Fruit fly (Drosophila melanogaster) whole organism: ENCODE results near the gene CG4968.

Source experiments
- CG8478 ChIP-seq: fragments of >200 bp; optimal IDR thresholded peaks from 2 replicates; lab custom pipeline; 2018; ENCODE audit warnings: inconsistent platforms
- Dll ChIP-seq: fragments of >200 bp; optimal IDR thresholded peaks from 2 replicates; lab custom pipeline; 2017
- EcR ChIP-seq, 2 experiments: fragments of >200 bp; optimal IDR thresholded peaks; 2 replicates each; lab custom pipeline; 2017; ENCODE audit warnings: missing biosample characterization in 2 of 2, missing genetic modification characterization in 2 of 2, missing genetic modification reagents in 2 of 2
- pan ChIP-seq: fragments of >200 bp; optimal IDR thresholded peaks from 2 replicates; lab custom pipeline; 2017
- psq ChIP-seq: fragments of >200 bp; optimal IDR thresholded peaks from 2 replicates; lab custom pipeline; 2017
- usp ChIP-seq: fragments of >200 bp; optimal IDR thresholded peaks from 2 replicates; lab custom pipeline; 2017; ENCODE audit warnings: missing biosample characterization, missing genetic modification characterization, mixed read lengths

CG4968 gene

dm6 chr2L:10301918-10302317, 4.8 kb upstream of the CG4968 start, which contains the start of gene CG13138:
Gene CG13138, minus strand, starts transcription at chr2L:10302018.
- no peak for TF ChIP-seq pan (lab: Kevin White, UChicago)
- TF ChIP-seq Dll (lab: Kevin White, UChicago): no peak

DNA sequence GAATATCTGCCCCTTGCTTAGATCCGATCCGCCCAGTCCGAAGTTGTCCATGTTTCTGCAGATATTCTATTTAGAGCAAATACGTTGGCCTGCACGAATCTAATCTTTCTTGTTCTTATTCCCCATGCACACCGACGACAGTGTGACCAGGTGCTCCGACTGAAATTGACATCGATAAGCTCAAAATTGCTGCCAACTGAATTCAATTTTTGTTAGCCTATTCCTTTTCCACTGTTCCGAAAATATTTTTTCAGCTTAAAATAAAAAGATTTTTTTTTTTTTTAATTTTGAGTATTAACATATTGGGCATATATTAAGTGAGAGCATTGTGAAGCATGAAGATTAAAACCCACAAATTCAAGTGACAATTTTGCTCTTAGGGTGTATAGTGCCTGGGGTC, 2.9 kb upstream of the CG4968 start, which contains the start of gene nmd:
Gene nmd (minus strand): TSS at position 162 of the 400 bp plus-strand sequence.
- no peak for TF ChIP-seq usp (GFP tag; lab: Kevin White, UChicago)
- no peak for TF ChIP-seq pan (lab: Kevin White, UChicago)
- TF ChIP-seq psq (lab: Kevin White, UChicago): no peak
- TF ChIP-seq Dll (lab: Kevin White, UChicago): no peak
- TF ChIP-seq CG8478 (lab: Kevin White, UChicago): no peak
- no peak for TF ChIP-seq EcR (GFP tag; optimal IDR thresholded peaks at IDR 0.05; lab: Kevin White, UChicago)

DNA sequence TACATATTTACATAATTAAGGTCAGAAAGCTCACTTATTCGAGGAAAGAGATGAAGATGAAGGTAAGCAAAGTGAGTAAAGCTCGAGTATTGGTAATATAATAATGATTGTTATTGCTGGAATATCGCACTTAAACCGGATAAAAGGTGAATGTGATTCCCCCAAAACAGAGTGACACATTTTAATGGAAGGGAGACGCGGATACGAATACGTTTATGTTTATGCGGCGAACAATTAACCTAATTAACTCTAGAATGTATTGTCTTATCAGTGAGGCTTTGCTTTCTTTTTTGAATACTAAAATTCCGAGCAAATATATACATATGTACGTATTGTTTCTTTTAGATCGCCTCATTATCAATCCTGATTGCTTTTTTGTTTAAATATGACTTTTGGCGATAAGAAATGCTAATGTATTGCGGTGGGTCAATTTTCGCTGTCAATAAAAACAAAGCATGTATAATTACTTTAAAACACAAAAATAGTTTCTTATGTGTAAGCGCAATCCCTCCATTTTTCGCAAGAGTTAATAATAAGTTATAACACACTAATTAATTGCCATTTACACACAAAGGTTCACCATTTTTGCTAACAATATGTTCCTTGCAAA, 1.1 kb upstream of the CG4968 start:
- TF ChIP-seq CG8478 (lab: Kevin White, UChicago): no peak
- no peak for TF ChIP-seq psq (lab: Kevin White, UChicago)
- TF ChIP-seq pan (lab: Kevin White, UChicago): no peak
- no peak for TF ChIP-seq Dll (lab: Kevin White, UChicago)
- no peak for TF ChIP-seq usp (GFP tag; lab: Kevin White, UChicago)
- no peak for TF ChIP-seq EcR (GFP tag; optimal IDR thresholded peaks at IDR 0.05; lab: Kevin White, UChicago)

dm6 chr2L:10310614-10311382, 4.1 kb downstream of the CG4968 start, which contains the start of gene Cdk5alpha:
Gene Cdk5alpha, minus strand, starts transcription at chr2L:10310956.
- no peak for TF ChIP-seq psq (lab: Kevin White, UChicago)
- no peak for TF ChIP-seq pan (lab: Kevin White, UChicago)
- TF ChIP-seq EcR (GFP tag; optimal IDR thresholded peaks at IDR 0.05; lab: Kevin White, UChicago): no peak
- no peak for TF ChIP-seq usp (GFP tag; lab: Kevin White, UChicago)
- TF ChIP-seq Dll (lab: Kevin White, UChicago): no peak
- TF ChIP-seq CG8478 (lab: Kevin White, UChicago): no peak

DNA sequence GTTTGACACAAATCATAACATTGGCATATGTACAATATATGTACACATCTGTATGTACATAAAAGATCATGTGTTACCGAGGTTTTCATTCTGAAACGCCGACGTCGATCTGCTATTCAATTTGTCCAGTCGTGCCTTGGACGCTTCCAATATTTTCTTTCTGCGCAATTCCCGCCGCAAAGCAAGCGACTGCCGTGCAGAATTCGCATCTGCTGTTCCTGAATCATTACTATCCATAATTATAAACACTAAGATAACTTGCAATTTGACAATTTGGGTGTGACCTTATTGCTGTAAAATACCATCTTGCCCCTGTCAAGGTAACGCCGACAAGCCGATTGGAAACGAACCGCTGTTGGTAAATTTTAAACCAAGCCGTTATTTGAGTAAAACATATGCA, 5.1 kb downstream of the CG4968 start:
- TF ChIP-seq usp (GFP tag; lab: Kevin White, UChicago): no peak
- no peak for TF ChIP-seq Dll (lab: Kevin White, UChicago)
- no peak for TF ChIP-seq CG8478 (lab: Kevin White, UChicago)

DNA sequence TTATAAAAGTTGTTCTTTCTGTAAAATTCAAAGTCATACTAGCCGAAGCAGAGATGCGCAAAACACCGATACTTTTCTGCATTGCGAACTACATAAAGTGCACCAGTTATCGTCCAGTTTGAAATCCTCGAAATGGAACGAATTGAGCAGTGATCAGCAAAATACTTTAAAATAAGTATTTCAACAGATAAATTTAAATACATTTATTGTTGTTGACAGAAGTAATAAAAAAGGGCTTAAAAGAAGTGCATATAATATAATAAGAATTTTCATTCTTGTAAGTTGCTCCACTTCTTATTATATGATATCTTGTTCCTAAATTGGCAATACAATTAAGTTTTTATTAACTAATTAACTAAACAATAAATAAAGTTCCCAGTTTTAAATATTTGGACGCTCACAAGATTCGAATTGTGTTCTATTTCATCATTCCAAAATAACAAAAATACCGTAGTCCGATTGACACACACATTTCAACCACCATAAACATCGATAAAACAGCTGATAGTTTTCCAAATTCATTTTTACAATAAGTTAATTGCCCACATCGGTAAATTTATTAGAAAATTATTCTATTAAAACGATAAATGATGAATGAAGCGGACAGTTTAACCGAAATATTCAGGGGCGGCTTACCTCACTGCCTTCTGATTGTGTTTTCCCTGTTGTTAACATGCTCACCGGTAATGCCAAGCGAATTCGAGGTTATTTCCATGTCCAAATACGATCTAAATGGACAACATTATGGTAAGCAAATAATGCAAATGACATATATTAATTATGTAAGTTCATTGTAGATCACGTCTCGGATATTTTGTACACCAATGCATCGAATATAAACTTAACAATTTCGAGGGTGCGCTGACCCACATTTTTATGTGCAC, 7.8 kb downstream of the CG4968 start, which contains the start of the genes Usp14 and CG4972:
Gene Usp14 (minus strand): TSS at position 70 of the 884 bp plus-strand sequence.
Gene CG4972 (plus strand): TSS at position 466 of the 884 bp plus-strand sequence.
- TF ChIP-seq EcR (GFP tag; optimal IDR thresholded peaks at IDR 0.05; lab: Kevin White, UChicago) (no peak), psq (lab: Kevin White, UChicago) (no peak), usp (GFP tag; lab: Kevin White, UChicago) (no peak), CG8478 (lab: Kevin White, UChicago) (no peak), pan (lab: Kevin White, UChicago) (no peak), Dll (lab: Kevin White, UChicago) (no peak)

DNA sequence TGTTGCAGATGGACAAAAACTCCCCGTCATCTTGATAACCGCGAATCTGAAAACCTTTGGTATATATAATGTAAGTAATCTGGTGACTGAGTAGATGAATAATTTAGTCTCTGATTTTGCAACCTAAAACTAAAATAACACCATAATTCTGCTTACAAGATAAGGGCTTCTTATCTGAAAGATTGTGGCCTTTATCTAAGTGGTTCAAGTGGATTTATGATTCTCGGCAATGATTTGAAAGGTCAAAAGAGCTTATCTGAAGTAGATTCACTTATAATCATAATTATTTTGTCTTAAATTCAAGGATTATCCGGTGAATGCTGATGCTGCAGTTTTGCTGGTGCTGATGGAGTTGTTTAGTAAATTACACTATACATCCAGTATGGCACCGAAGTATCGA, 9.2 kb downstream of the CG4968 start:
- no peak for TF ChIP-seq CG8478 (lab: Kevin White, UChicago)
- TF ChIP-seq Dll (lab: Kevin White, UChicago): no peak
- TF ChIP-seq usp (GFP tag; lab: Kevin White, UChicago): no peak
- no peak for TF ChIP-seq psq (lab: Kevin White, UChicago)
- no peak for TF ChIP-seq EcR (GFP tag; optimal IDR thresholded peaks at IDR 0.05; lab: Kevin White, UChicago)
- no peak for TF ChIP-seq pan (lab: Kevin White, UChicago)

DNA sequence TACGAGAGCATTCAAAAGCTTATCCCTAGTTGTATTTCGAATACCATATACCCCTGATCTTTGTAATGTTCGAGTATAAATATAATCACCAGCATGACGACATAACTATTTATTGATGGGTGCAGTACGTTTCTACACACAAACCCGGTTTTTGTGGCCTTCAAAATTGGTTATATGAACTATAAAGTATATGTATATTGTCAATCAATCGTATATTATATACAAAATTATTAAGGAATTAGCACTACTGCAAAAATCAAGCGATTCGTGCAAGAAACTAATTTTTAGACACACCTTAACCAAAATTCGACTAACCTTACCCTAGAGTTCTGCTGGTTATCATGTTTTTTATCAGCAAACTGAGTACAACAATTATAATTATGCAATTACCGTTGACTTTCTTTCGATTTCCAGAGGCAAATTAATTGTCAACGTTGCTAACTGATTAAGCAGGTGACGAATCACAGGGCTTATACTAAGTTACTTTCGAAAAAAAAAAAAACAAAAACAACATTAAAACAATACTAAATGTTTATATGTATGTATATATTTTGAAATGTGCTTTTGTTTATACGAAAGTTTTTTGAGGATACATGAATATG, 13.6 kb downstream of the CG4968 start:
- no peak for TF ChIP-seq Dll (lab: Kevin White, UChicago)
- no peak for TF ChIP-seq psq (lab: Kevin White, UChicago)
- no peak for TF ChIP-seq pan (lab: Kevin White, UChicago)
- no peak for TF ChIP-seq EcR (GFP tag; optimal IDR thresholded peaks at IDR 0.05; lab: Kevin White, UChicago)
- no peak for TF ChIP-seq CG8478 (lab: Kevin White, UChicago)
- TF ChIP-seq usp (GFP tag; lab: Kevin White, UChicago): no peak

DNA sequence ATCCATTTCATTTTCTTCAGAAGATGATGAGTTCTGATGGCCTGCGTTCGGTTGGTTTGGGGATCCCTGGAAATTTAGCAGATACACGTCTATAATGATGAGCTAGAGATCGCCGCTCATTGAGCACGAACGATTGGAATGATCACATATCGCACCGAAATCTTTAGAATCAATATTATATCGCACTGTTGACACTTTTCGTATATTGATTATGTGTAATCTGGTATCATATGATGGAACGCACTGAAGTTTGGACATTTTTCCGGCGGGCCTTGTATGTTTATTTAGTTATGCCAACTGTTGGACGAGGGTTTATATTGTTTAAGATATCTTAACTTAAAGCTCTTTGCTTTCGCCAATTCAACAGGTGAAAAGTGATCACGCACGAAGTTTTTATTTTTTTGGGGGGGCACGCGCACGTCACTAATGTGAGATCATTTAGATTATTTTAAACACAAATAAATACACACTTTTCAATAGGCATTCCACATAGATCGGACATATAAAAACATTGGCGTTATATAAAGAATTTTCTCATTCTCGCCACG, 14.4 kb downstream of the CG4968 start:
- TF ChIP-seq EcR (GFP tag; optimal IDR thresholded peaks at IDR 0.05; lab: Kevin White, UChicago): no peak
- no peak for TF ChIP-seq pan (lab: Kevin White, UChicago)
- TF ChIP-seq Dll (lab: Kevin White, UChicago): no peak
- TF ChIP-seq CG8478 (lab: Kevin White, UChicago): no peak
- no peak for TF ChIP-seq usp (GFP tag; lab: Kevin White, UChicago)
- TF ChIP-seq psq (lab: Kevin White, UChicago): no peak

dm6 chr2L:10321612-10322011, 14.9 kb downstream of the CG4968 start:
- no peak for TF ChIP-seq pan (lab: Kevin White, UChicago)
- TF ChIP-seq usp (GFP tag; lab: Kevin White, UChicago): no peak
- peak in 1 of 2 experiments; percentile 41 for TF ChIP-seq EcR (GFP tag; optimal IDR thresholded peaks at IDR 0.05; lab: Kevin White, UChicago)
- no peak for TF ChIP-seq psq (lab: Kevin White, UChicago)
- TF ChIP-seq Dll (lab: Kevin White, UChicago): no peak
- no peak for TF ChIP-seq CG8478 (lab: Kevin White, UChicago)
